Fruit fly (Drosophila melanogaster): Measurements from ENCODE around the gene Nup154.
A peak's percentile ranks its signal among the peaks of the same experiment; 100 is the strongest.

- TF ChIP-seq CG33017 (tag; optimal IDR thresholded peaks at IDR 0.05) (no peak), toe (GFP tag; optimal IDR thresholded peaks at IDR 0.05) (no peak), Hr96 (GFP tag; optimal IDR thresholded peaks at IDR 0.05) (no peak), kay (GFP tag; ENCODE audit: borderline replicate concordance) (no peak), pad (GFP tag; optimal IDR thresholded peaks at IDR 0.05) (peak; percentile 85), tj (GFP tag; optimal IDR thresholded peaks at IDR 0.05) (peak; percentile 72), Clk (GFP tag; optimal IDR thresholded peaks at IDR 0.05) (no peak)
Observed at dm6 chr2L:10967257-10968008, 37.2 kb upstream of the Nup154 start.

Measured in whole organism, adult.